Worm (Caenorhabditis elegans): ENCODE measurements around the gene fipr-5.
A peak's percentile ranks its signal among the peaks of the same experiment; 100 is the strongest.

ce11 chrV:10255005-10255472, 33.8 kb upstream of the fipr-5 start, which contains the start of gene rop-1:
- TF ChIP-seq unc-62 (GFP tag; optimal IDR thresholded peaks at IDR 0.05) (peak; percentile 42), Y56A3A.18 (GFP tag; IDR thresholded peaks at IDR 0.05) (no peak), F57C9.4 (tag; optimal IDR thresholded peaks at IDR 0.05) (no peak), hrde-1 (tag; optimal IDR thresholded peaks at IDR 0.05; ENCODE audit: borderline replicate concordance) (no peak), ztf-22 (GFP tag; optimal IDR thresholded peaks at IDR 0.05) (no peak), somi-1 (GFP tag; optimal IDR thresholded peaks at IDR 0.05) (no peak), lin-40 (tag; optimal IDR thresholded peaks at IDR 0.05) (no peak)
